Fruit fly (Drosophila melanogaster): ENCODE results near the gene CG3793.

CG3793 gene

DNA sequence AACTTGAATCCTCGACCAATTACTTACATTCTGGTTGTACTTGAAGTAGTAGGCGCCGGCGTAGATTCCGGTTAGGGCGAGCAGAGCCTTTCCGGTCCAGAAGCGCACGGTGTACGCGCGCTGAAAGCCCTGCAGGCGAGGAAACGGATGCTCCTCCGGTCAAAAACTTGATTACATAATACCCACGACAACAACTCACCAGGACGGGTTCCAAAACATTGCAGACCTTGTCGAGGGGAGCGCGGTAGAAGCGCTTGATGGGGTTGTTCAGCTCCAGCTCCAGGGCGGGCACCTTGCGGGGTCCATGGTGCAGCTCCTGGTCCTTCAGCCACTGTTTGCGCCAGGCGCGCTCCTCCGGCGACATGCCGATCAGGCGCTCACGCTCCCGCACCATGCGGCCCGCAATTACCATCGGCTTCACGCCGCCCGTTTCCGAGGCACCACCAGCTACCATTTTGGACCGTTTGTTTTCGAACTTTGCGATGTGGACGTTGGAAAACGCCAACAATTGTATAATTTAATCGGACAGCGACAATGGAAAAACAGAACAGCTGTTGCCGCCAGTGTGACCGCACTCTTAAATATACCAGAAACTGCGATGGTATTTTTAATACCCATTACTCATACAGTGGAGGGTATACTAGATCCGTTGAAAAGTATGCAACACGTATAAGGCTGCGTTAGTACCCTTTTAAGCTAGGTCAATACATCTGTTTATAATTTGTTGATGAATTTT, 13.3 kb upstream of the CG3793 start, which contains the start of gene ND-B17 (continued):
- TF ChIP-seq MBD-R2 (GFP tag; IDR thresholded peaks at IDR 0.05) (peak; percentile 96), CG33213 (GFP tag; optimal IDR thresholded peaks at IDR 0.05) (peak; percentile 37), Chrac-16 (GFP tag; optimal IDR thresholded peaks at IDR 0.05) (peak; percentile 45), CG4820 (GFP tag; optimal IDR thresholded peaks at IDR 0.05) (no peak), Gug (GFP tag; IDR thresholded peaks at IDR 0.05) (peak; percentile 51; the same call in 2 of the 4 replicates), CG17328 (GFP tag; IDR thresholded peaks at IDR 0.05) (peak; percentile 71), NFAT (GFP tag; IDR thresholded peaks at IDR 0.05) (peak; percentile 72), vvl (GFP tag; IDR thresholded peaks at IDR 0.05) (peak; percentile 59; the same call in 1 of the 2 replicates), ranshi (GFP tag; IDR thresholded peaks at IDR 0.05) (peak; percentile 63; the same call in 1 of the 2 replicates), CG1233 (GFP tag; optimal IDR thresholded peaks at IDR 0.05) (no peak), CG8359 (GFP tag; optimal IDR thresholded peaks at IDR 0.05; ENCODE audit: borderline replicate concordance) (no peak), CG34422 (GFP tag; IDR thresholded peaks at IDR 0.05) (peak; percentile 70; the same call in 2 of the 3 replicates), CG15011 (GFP tag; optimal IDR thresholded peaks at IDR 0.05) (no peak), HLH3B (GFP tag; IDR thresholded peaks at IDR 0.05) (peak; percentile 33; the same call in 1 of the 2 replicates), chinmo (GFP tag; IDR thresholded peaks at IDR 0.05; ENCODE audit: partially characterized antibody) (no peak), CG18619 (GFP tag; optimal IDR thresholded peaks at IDR 0.05) (no peak), fu2 (GFP tag; optimal IDR thresholded peaks at IDR 0.05) (peak; percentile 27), CTCF (GFP tag; optimal IDR thresholded peaks at IDR 0.05) (no peak), CG11093 (GFP tag; IDR thresholded peaks at IDR 0.05) (no peak), CG8944 (GFP tag; optimal IDR thresholded peaks at IDR 0.05) (peak; percentile 50), Doc3 (GFP tag; IDR thresholded peaks at IDR 0.05; ENCODE audit: partially characterized antibody) (no peak), row (GFP tag; IDR thresholded peaks at IDR 0.05) (peak; percentile 94), CG18476 (GFP tag; optimal IDR thresholded peaks at IDR 0.05) (no peak), CG30403 (GFP tag; optimal IDR thresholded peaks at IDR 0.05) (peak; percentile 66), Jarid2 (GFP tag; optimal IDR thresholded peaks at IDR 0.05) (no peak), Med (GFP tag) (peak; percentile 88), CG43689 (GFP tag; IDR thresholded peaks at IDR 0.05) (no peak), vfl (GFP tag; optimal IDR thresholded peaks at IDR 0.05) (peak; percentile 18), chn (GFP tag; optimal IDR thresholded peaks at IDR 0.05) (peak; percentile 62), CG3995 (GFP tag; optimal IDR thresholded peaks at IDR 0.05) (peak; percentile 22), CG32532 (GFP tag; IDR thresholded peaks at IDR 0.05) (peak; percentile 68), HLH54F (GFP tag; optimal IDR thresholded peaks at IDR 0.05) (peak; percentile 59), Hsf (GFP tag; optimal IDR thresholded peaks at IDR 0.05) (peak; percentile 52), slp2 (GFP tag; optimal IDR thresholded peaks at IDR 0.05) (peak; percentile 56), Antp (GFP tag; optimal IDR thresholded peaks at IDR 0.05) (peak; percentile 68), Bdp1 (GFP tag; optimal IDR thresholded peaks at IDR 0.05) (peak; percentile 6), sna (GFP tag; IDR thresholded peaks at IDR 0.05; ENCODE audit: partially characterized antibody) (0 out of 2 replicates have a peak, but pooled peaks have one; percentile 32), Trl (optimal IDR thresholded peaks at IDR 0.05) (no peak), Trl (GFP tag; optimal IDR thresholded peaks at IDR 0.05) (peak; percentile 66), CG9215 (GFP tag; IDR thresholded peaks at IDR 0.05) (peak; percentile 64), dysf (GFP tag; IDR thresholded peaks at IDR 0.05) (0 out of 3 replicates have a peak, but pooled peaks have one; percentile 31), Oaz (GFP tag; IDR thresholded peaks at IDR 0.05) (peak; percentile 45; the same call in 1 of the 2 replicates), H2.0 (GFP tag; IDR thresholded peaks at IDR 0.05) (peak; percentile 65), da (GFP tag; optimal IDR thresholded peaks at IDR 0.05) (peak; percentile 41), dmrt11E (tag; optimal IDR thresholded peaks at IDR 0.05) (peak; percentile 34), tx (GFP tag; optimal IDR thresholded peaks at IDR 0.05) (peak; percentile 54), ase (GFP tag; IDR thresholded peaks at IDR 0.05) (no peak), hkb (optimal IDR thresholded peaks at IDR 0.05) (peak; percentile 29), hkb (GFP tag; IDR thresholded peaks at IDR 0.05) (peak; percentile 63; the same call in 1 of the 2 replicates), br (optimal IDR thresholded peaks at IDR 0.05) (no peak), CG16863 (GFP tag; optimal IDR thresholded peaks at IDR 0.05) (peak; percentile 57), bab2 (GFP tag; optimal IDR thresholded peaks at IDR 0.05) (peak; percentile 56)

Measured in whole organism, embryonic.